Fruit fly (Drosophila melanogaster) whole organism, prepupa: ENCODE measurements around the gene Pax.

ENCODE experiments used
- CG32006 ChIP-seq: fragments of 200-800 bp; sonication (Bioruptor generic); optimal IDR thresholded peaks from 3 replicates; lab custom pipeline; 2017; ENCODE audit warnings: missing biosample characterization, mild to moderate bottlenecking, missing genetic modification characterization
- CG6792 ChIP-seq: fragments of 200-800 bp; sonication (Bioruptor generic); optimal IDR thresholded peaks from 3 replicates; lab custom pipeline; 2016; ENCODE audit warnings: missing biosample characterization, missing genetic modification characterization
- CG8319 ChIP-seq: fragments of 200-800 bp; sonication (Bioruptor generic); optimal IDR thresholded peaks from 3 replicates; lab custom pipeline; 2016; ENCODE audit warnings: missing biosample characterization, missing genetic modification characterization
- Sox14 ChIP-seq: fragments of 200-800 bp; sonication (Bioruptor generic); optimal IDR thresholded peaks from 3 replicates; lab custom pipeline; 2016; ENCODE audit warnings: missing biosample characterization, missing genetic modification characterization
- dac ChIP-seq: fragments of 200-800 bp; sonication (Bioruptor generic); optimal IDR thresholded peaks from 2 replicates; lab custom pipeline; 2017; ENCODE audit warnings: missing biosample characterization, mild to moderate bottlenecking, missing genetic modification characterization
- lz ChIP-seq: fragments of 200-800 bp; sonication (Bioruptor generic); optimal IDR thresholded peaks from 3 replicates; lab custom pipeline; 2016; ENCODE audit warnings: missing biosample characterization, missing genetic modification characterization
- pdm3 ChIP-seq: fragments of 200-800 bp; sonication (Bioruptor generic); optimal IDR thresholded peaks from 3 replicates; lab custom pipeline; 2016; ENCODE audit warnings: missing biosample characterization, missing genetic modification characterization

DNA sequence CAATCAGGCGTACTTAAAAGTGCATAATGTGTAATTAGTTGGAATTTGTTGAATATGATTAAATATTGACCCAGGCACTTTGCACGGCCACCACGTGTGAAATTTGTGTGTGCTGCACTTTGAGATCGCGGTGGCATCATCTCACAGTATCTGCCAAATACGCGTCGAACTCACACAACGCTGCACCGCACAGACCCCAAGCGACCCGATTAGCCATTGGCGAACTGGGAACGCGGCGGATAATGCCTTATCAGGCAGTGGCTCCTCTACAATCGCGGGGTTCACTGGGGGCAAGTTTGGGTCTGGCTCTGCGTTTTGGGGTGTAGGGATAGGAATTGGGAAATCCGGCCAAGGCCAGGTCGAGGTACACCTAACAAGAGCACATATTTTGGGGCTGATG, 28.8 kb upstream of the Pax start:
- TF ChIP-seq dac (no peak), CG6792 (no peak), pdm3 (GFP tag; lab: Kevin White, UChicago) (no peak), Sox14 (GFP tag; lab: Kevin White, UChicago) (no peak), CG32006 (GFP tag; lab: Kevin White, UChicago) (no peak), lz (GFP tag; lab: Kevin White, UChicago) (no peak), CG8319 (GFP tag; lab: Kevin White, UChicago) (no peak)
